Worm (Caenorhabditis elegans) whole organism, early embryonic: ENCODE measurements around the gene C08G5.6.

Experiments
- ama-1 ChIP-seq: fragments of 150-350 bp; optimal IDR thresholded peaks from 2 replicates; lab custom pipeline; 2014
- tra-4 ChIP-seq: sonication (generic microtip); optimal IDR thresholded peaks from 2 replicates; lab custom pipeline; 2017; ENCODE audit warnings: missing genetic modification characterization, missing compliant biosample characterization

DNA sequence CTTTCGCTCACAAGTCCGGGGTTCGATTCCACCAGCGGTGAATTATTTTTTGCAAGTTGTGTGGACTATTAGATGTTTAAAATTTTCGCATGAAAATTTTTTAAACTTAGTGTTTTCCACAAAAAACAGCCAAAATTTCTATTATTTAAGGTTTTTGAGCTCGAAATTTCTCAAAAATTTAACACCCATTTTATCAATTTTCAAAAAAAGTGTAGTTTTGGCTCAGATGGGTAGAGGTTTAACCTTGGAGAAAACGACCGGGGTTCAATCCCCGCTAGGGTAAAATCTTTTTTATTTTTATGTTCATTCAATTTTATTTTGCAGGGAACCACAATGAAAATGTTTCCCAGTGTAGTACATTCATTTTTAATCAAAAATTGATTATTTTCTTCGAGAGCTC, 1.1 kb upstream of the C08G5.6 start:
- TF ChIP-seq tra-4 (tag; lab: Kevin White, UChicago) (no peak), ama-1 (lab: Kevin White, UChicago) (no peak)
